Worm (Caenorhabditis elegans): ENCODE data around the gene Y73B3A.11.

DNA sequence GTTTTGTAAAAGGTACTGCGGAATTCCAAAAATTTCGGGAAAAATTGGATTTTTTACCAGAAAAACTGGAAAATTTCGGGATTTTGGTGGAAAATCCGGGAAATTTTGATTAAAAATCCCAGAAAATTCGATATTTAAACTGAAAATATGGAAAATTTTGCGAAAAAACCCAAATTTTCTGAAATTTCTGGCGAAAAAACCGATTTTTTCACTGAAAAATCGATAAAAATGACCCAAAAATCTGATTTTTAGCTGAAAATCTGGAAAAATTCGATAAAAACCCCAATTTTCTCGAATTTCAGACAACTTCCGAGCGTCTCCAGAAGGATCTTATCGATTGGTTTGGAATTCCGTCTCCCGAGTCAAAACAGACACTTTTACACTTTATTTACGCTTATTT, 44.6 kb downstream of the Y73B3A.11 start, which contains the start of gene T08D2.8:
- no peak for TF ChIP-seq W03F9.2 (tag; optimal IDR thresholded peaks at IDR 0.05)
- no peak for TF ChIP-seq him-1 (tag; optimal IDR thresholded peaks at IDR 0.05)
